Worm (Caenorhabditis elegans): Measurements from ENCODE around the gene B0348.2.

DNA sequence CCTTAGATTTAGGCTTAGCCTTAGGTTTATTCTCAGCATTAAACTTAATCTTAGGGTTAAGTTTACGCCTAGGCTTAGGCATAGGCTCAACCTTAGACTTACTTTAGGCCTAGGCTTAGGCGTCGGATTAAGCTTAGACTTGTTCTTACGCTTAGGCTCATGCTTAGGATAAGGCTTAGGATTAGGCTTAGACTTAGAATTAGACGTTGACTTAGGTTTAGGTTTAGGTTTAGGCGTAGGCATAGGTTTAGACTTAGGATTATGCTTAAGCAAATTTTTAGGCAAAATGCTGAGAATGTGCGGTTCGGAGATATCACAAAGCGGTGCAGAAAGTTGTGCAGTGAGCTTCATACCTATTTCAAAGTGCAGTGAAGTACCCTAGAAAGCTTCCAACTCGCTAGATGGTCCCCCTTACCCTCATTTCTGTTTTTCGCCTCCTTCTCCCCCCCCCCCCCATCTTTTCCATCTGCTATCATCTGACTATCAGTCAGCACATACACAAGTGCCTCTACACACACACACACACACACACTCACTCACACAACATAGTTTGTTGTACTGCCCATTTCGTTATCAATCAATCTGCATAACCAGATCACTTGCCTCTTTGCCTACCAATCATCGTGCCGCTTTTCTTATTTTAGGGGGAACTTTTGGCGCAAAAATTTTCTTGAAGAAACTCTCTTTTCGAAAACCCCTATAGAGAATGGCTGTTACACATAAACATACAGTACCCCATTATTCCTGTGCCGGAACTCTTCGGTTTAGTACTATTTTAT, 28.9 kb upstream of the B0348.2 start:
- TF ChIP-seq C34B4.2 (tag; optimal IDR thresholded peaks at IDR 0.05), result no peak
- TF ChIP-seq lir-3 (tag; optimal IDR thresholded peaks at IDR 0.05; ENCODE audit: poor library complexity), result no peak
- TF ChIP-seq ceh-82 (tag; optimal IDR thresholded peaks at IDR 0.05), result no peak
- TF ChIP-seq nhr-11 (tag; optimal IDR thresholded peaks at IDR 0.05), result no peak
- no peak for TF ChIP-seq nhr-84 (tag; optimal IDR thresholded peaks at IDR 0.05)
- TF ChIP-seq hlh-17 (GFP tag; optimal IDR thresholded peaks at IDR 0.05; ENCODE audit: borderline replicate concordance), result no peak
- TF ChIP-seq fkh-10 (GFP tag; optimal IDR thresholded peaks at IDR 0.05), result no peak
- TF ChIP-seq nhr-28 (tag; optimal IDR thresholded peaks at IDR 0.05), result no peak
- no peak for TF ChIP-seq snpc-4 (tag; optimal IDR thresholded peaks at IDR 0.05)
- TF ChIP-seq isw-1 (GFP tag; IDR thresholded peaks at IDR 0.05), result no peak
- TF ChIP-seq mdl-1 (tag; optimal IDR thresholded peaks at IDR 0.05), result no peak
